Fruit fly (Drosophila melanogaster) whole organism, embryonic: Measurements from ENCODE around the gene CG11843.

Experiments used
- Atf-2 ChIP-seq: fragments of 200-800 bp; sonication (Bioruptor generic); optimal IDR thresholded peaks from 2 replicates; lab custom pipeline; 2016; ENCODE audit warnings: missing biosample characterization, missing genetic modification characterization
- B-H2 ChIP-seq: fragments of 200-800 bp; sonication (Bioruptor generic); optimal IDR thresholded peaks from 2 replicates; lab custom pipeline; 2018; ENCODE audit warnings: missing biosample characterization, mild to moderate bottlenecking, missing genetic modification characterization
- CG10209 ChIP-seq: fragments of 200-800 bp; sonication (Bioruptor generic); optimal IDR thresholded peaks from 3 replicates; lab custom pipeline; 2017; ENCODE audit warnings: missing biosample characterization, mild to moderate bottlenecking, missing genetic modification characterization, missing genetic modification reagents
- CG13424 ChIP-seq: fragments of 200-800 bp; sonication (Bioruptor generic); optimal IDR thresholded peaks from 2 replicates; lab custom pipeline; 2019; ENCODE audit warnings: missing biosample characterization, mild to moderate bottlenecking, missing genetic modification characterization, moderate library complexity
- CG14710 ChIP-seq: fragments of 200-800 bp; sonication (Bioruptor generic); optimal IDR thresholded peaks from 3 replicates; lab custom pipeline; 2019; ENCODE audit warnings: missing biosample characterization, mild to moderate bottlenecking, missing genetic modification characterization, moderate library complexity
- CG15479 ChIP-seq: fragments of 200-800 bp; sonication (Bioruptor generic); optimal IDR thresholded peaks from 3 replicates; lab custom pipeline; 2019; ENCODE audit warnings: missing biosample characterization, mild to moderate bottlenecking, missing genetic modification characterization, moderate library complexity
- CG15601 ChIP-seq: fragments of 200-800 bp; sonication (Bioruptor generic); optimal IDR thresholded peaks from 3 replicates; lab custom pipeline; 2019; ENCODE audit warnings: missing biosample characterization, mild to moderate bottlenecking, missing genetic modification characterization, moderate library complexity
- CG1647 ChIP-seq: fragments of 200-800 bp; sonication (Bioruptor generic); optimal IDR thresholded peaks from 3 replicates; lab custom pipeline; 2016; ENCODE audit warnings: missing biosample characterization, missing genetic modification characterization
- CG17912 ChIP-seq: fragments of 200-800 bp; sonication (Bioruptor generic); optimal IDR thresholded peaks from 2 replicates; lab custom pipeline; 2018; ENCODE audit warnings: missing biosample characterization, mild to moderate bottlenecking, missing genetic modification characterization
- CG2120 ChIP-seq: fragments of 200-800 bp; sonication (Bioruptor generic); optimal IDR thresholded peaks from 3 replicates; lab custom pipeline; 2016; ENCODE audit warnings: missing biosample characterization, missing genetic modification characterization
- CG2202 ChIP-seq: fragments of 200-800 bp; sonication (Bioruptor generic); optimal IDR thresholded peaks from 2 replicates; lab custom pipeline; 2018; ENCODE audit warnings: missing biosample characterization, mild to moderate bottlenecking, missing genetic modification characterization
- CG31365 ChIP-seq: fragments of 200-800 bp; sonication (Bioruptor generic); optimal IDR thresholded peaks from 2 replicates; lab custom pipeline; 2018; ENCODE audit warnings: missing biosample characterization, mild to moderate bottlenecking, missing genetic modification characterization
- CG6854 ChIP-seq: fragments of 200-800 bp; sonication (Bioruptor generic); optimal IDR thresholded peaks from 3 replicates; lab custom pipeline; 2017; ENCODE audit warnings: missing biosample characterization, mild to moderate bottlenecking, missing genetic modification characterization
- D ChIP-seq, 2 experiments: fragments of 200-800 bp in 1 of 2; fragments of >200 bp in 1 of 2; sonication (Bioruptor generic) in 1 of 2; optimal IDR thresholded peaks; 2 replicates in 1 of 2; 3 replicates in 1 of 2; lab custom pipeline; 2017; ENCODE audit warnings: mild to moderate bottlenecking in 1 of 2, missing biosample characterization in 1 of 2, missing genetic modification characterization in 1 of 2, missing genetic modification reagents in 1 of 2
- Dp ChIP-seq: fragments of 200-800 bp; sonication (Bioruptor generic); optimal IDR thresholded peaks from 2 replicates; lab custom pipeline; 2018; ENCODE audit warnings: missing biosample characterization, mild to moderate bottlenecking, missing genetic modification characterization, moderate library complexity
- Elba2 ChIP-seq: fragments of 200-800 bp; sonication (Bioruptor generic); optimal IDR thresholded peaks from 3 replicates; lab custom pipeline; 2016; ENCODE audit warnings: missing biosample characterization, missing genetic modification characterization
- Fer1 ChIP-seq: fragments of 200-800 bp; sonication (Bioruptor generic); optimal IDR thresholded peaks from 2 replicates; lab custom pipeline; 2017; ENCODE audit warnings: missing biosample characterization, mild to moderate bottlenecking, missing genetic modification characterization
- HLHmδ ChIP-seq: fragments of 200-800 bp; sonication (Bioruptor generic); optimal IDR thresholded peaks from 2 replicates; lab custom pipeline; 2018; ENCODE audit warnings: missing biosample characterization, mild to moderate bottlenecking, missing genetic modification characterization, moderate library complexity
- HmgZ ChIP-seq: fragments of 200-800 bp; sonication (Bioruptor generic); optimal IDR thresholded peaks from 2 replicates; lab custom pipeline; 2018; ENCODE audit warnings: missing biosample characterization, mild to moderate bottlenecking, missing genetic modification characterization
- Hr51 ChIP-seq, 2 experiments: fragments of 200-800 bp; sonication (Bioruptor generic); optimal IDR thresholded peaks; 2 replicates in 1 of 2; 3 replicates in 1 of 2; lab custom pipeline; 2016 to 2018; ENCODE audit warnings: missing biosample characterization in 2 of 2, missing genetic modification characterization in 2 of 2, mild to moderate bottlenecking in 1 of 2, moderate library complexity in 1 of 2
- Hr78 ChIP-seq, 2 experiments: fragments of 200-800 bp in 1 of 2; fragments of >200 bp in 1 of 2; sonication (Bioruptor generic) in 1 of 2; optimal IDR thresholded peaks; 2 replicates each; lab custom pipeline; 2017 to 2019; ENCODE audit warnings: missing biosample characterization in 2 of 2, missing genetic modification characterization in 2 of 2, mild to moderate bottlenecking in 1 of 2, moderate library complexity in 1 of 2
- Jarid2 ChIP-seq: fragments of 200-800 bp; sonication (Bioruptor generic); optimal IDR thresholded peaks from 3 replicates; lab custom pipeline; 2017; ENCODE audit warnings: mild to moderate bottlenecking, missing biosample characterization, missing genetic modification reagents, missing genetic modification characterization
- Lpt ChIP-seq: fragments of >200 bp; optimal IDR thresholded peaks from 2 replicates; lab custom pipeline; 2018; ENCODE audit warnings: missing biosample characterization, missing genetic modification characterization
- MTF-1 ChIP-seq: fragments of 200-800 bp; sonication (Bioruptor generic); optimal IDR thresholded peaks from 2 replicates; lab custom pipeline; 2018; ENCODE audit warnings: missing biosample characterization, mild to moderate bottlenecking, missing genetic modification characterization, borderline replicate concordance
- NK7.1 ChIP-seq: fragments of 200-800 bp; sonication (Bioruptor generic); optimal IDR thresholded peaks from 3 replicates; lab custom pipeline; 2016; ENCODE audit warnings: missing biosample characterization, missing genetic modification characterization
- Optix ChIP-seq: fragments of 200-800 bp; sonication (Bioruptor generic); IDR thresholded peaks from 3 replicates; pipeline ENCODE4 v1.3.6; 2022; ENCODE audit warnings: missing biosample characterization, missing genetic modification characterization
- Sox100B ChIP-seq: fragments of 200-800 bp; sonication (Bioruptor generic); optimal IDR thresholded peaks from 3 replicates; lab custom pipeline; 2018; ENCODE audit warnings: missing biosample characterization, mild to moderate bottlenecking, missing genetic modification characterization
- Xrp1 ChIP-seq: fragments of 200-800 bp; sonication (Bioruptor generic); IDR thresholded peaks from 2 replicates; pipeline ENCODE4 v1.3.6; 2022; ENCODE audit warnings: missing biosample characterization, missing genetic modification characterization
- bsh ChIP-seq, 2 experiments: fragments of 200-800 bp; sonication (Bioruptor generic); optimal IDR thresholded peaks; 2 replicates each; lab custom pipeline; 2017 to 2018; ENCODE audit warnings: mild to moderate bottlenecking in 2 of 2, missing biosample characterization in 2 of 2, missing genetic modification characterization in 2 of 2, moderate library complexity in 1 of 2
- btn ChIP-seq: fragments of 200-800 bp; sonication (Bioruptor generic); optimal IDR thresholded peaks from 2 replicates; lab custom pipeline; 2016; ENCODE audit warnings: missing biosample characterization, missing genetic modification characterization
- cad ChIP-seq: fragments of >200 bp; optimal IDR thresholded peaks from 2 replicates; lab custom pipeline; 2017; ENCODE audit warnings: missing biosample characterization, missing genetic modification characterization
- cg ChIP-seq: fragments of 200-800 bp; sonication (Bioruptor generic); optimal IDR thresholded peaks from 3 replicates; lab custom pipeline; 2019; ENCODE audit warnings: missing biosample characterization, mild to moderate bottlenecking, missing genetic modification characterization, moderate library complexity
- cwo ChIP-seq: fragments of 200-800 bp; sonication (Bioruptor generic); optimal IDR thresholded peaks from 3 replicates; lab custom pipeline; 2017; ENCODE audit warnings: missing biosample characterization, missing genetic modification characterization, mild to moderate bottlenecking, moderate library complexity, missing genetic modification reagents
- danr ChIP-seq: fragments of 200-800 bp; sonication (Bioruptor generic); IDR thresholded peaks from 2 replicates; pipeline ENCODE4 v1.3.6; 2022; ENCODE audit warnings: missing biosample characterization, missing genetic modification characterization
- fd102C ChIP-seq: fragments of 200-800 bp; sonication (Bioruptor generic); optimal IDR thresholded peaks from 2 replicates; lab custom pipeline; 2018; ENCODE audit warnings: missing biosample characterization, mild to moderate bottlenecking, missing genetic modification characterization, moderate library complexity
- hb ChIP-seq: fragments of 200-800 bp; sonication (Bioruptor generic); IDR thresholded peaks from 3 replicates; pipeline ENCODE4 v1.3.6; 2022; ENCODE audit warnings: missing biosample characterization, missing genetic modification characterization; ENCODE audit not compliant: partially characterized antibody
- insv ChIP-seq, 2 experiments: fragments of 200-800 bp; sonication (Bioruptor generic); optimal IDR thresholded peaks; 3 replicates each; lab custom pipeline; 2016 to 2018; ENCODE audit warnings: missing biosample characterization in 2 of 2, missing genetic modification characterization in 2 of 2
- kni ChIP-seq: fragments of 200-800 bp; sonication (Bioruptor generic); optimal IDR thresholded peaks from 3 replicates; lab custom pipeline; 2017; ENCODE audit warnings: mild to moderate bottlenecking, missing biosample characterization, missing genetic modification reagents, missing genetic modification characterization
- mirr ChIP-seq: fragments of 200-800 bp; sonication (Bioruptor generic); optimal IDR thresholded peaks from 3 replicates; lab custom pipeline; 2018; ENCODE audit warnings: missing biosample characterization, mild to moderate bottlenecking, missing genetic modification characterization
- oc ChIP-seq: fragments of 200-800 bp; sonication (Bioruptor generic); optimal IDR thresholded peaks from 2 replicates; lab custom pipeline; 2018; ENCODE audit warnings: missing biosample characterization, mild to moderate bottlenecking, missing genetic modification characterization, moderate library complexity
- odd ChIP-seq: fragments of 200-800 bp; sonication (Bioruptor generic); optimal IDR thresholded peaks from 2 replicates; lab custom pipeline; 2017; ENCODE audit warnings: missing biosample characterization, mild to moderate bottlenecking, missing genetic modification characterization
- repo ChIP-seq: fragments of 200-800 bp; sonication (Bioruptor generic); optimal IDR thresholded peaks from 2 replicates; lab custom pipeline; 2016; ENCODE audit warnings: missing biosample characterization, missing genetic modification characterization
- sd ChIP-seq: fragments of 200-800 bp; sonication (Bioruptor generic); optimal IDR thresholded peaks from 3 replicates; lab custom pipeline; 2018; ENCODE audit warnings: missing biosample characterization, mild to moderate bottlenecking, missing genetic modification characterization, moderate library complexity
- seq ChIP-seq: fragments of 200-800 bp; sonication (Bioruptor generic); IDR thresholded peaks from 2 replicates; pipeline ENCODE4 v1.3.6; 2022; ENCODE audit warnings: missing biosample characterization, missing genetic modification characterization
- so ChIP-seq: fragments of 200-800 bp; sonication (Bioruptor generic); IDR thresholded peaks from 3 replicates; pipeline ENCODE4 v1.3.6; 2022; ENCODE audit warnings: missing biosample characterization, missing genetic modification characterization
- tgo ChIP-seq: fragments of 200-800 bp; sonication (Bioruptor generic); IDR thresholded peaks from 3 replicates; pipeline ENCODE4 v1.3.6; 2022; ENCODE audit warnings: missing biosample characterization, missing genetic modification characterization
- tll ChIP-seq, 2 experiments: fragments of 200-800 bp in 1 of 2; fragments of >200 bp in 1 of 2; sonication (Bioruptor generic) in 1 of 2; optimal IDR thresholded peaks; 2 replicates each; lab custom pipeline; 2017 to 2019; ENCODE audit warnings: missing biosample characterization in 2 of 2, missing genetic modification characterization in 2 of 2, mild to moderate bottlenecking in 1 of 2, moderate library complexity in 1 of 2
- trem ChIP-seq: fragments of 200-800 bp; optimal IDR thresholded peaks from 3 replicates; lab custom pipeline; 2019; ENCODE audit warnings: missing biosample characterization, mild to moderate bottlenecking, missing genetic modification characterization, moderate library complexity
- tup ChIP-seq: fragments of 200-800 bp; sonication (Bioruptor generic); optimal IDR thresholded peaks from 2 replicates; lab custom pipeline; 2016; ENCODE audit warnings: missing biosample characterization, mild to moderate bottlenecking, missing genetic modification characterization, moderate library complexity

CG11843 gene

dm6 chr3R:29066285-29066684 is 12.1 kb downstream of the CG11843 start (continued):
- TF ChIP-seq btn (no peak), Hr78 (GFP tag; optimal IDR thresholded peaks at IDR 0.05; lab: Kevin White, UChicago) (no peak), mirr (GFP tag; lab: Kevin White, UChicago) (peak; percentile 39), tup (GFP tag; lab: Kevin White, UChicago) (no peak), Optix (GFP tag; lab: Robert Waterston, UW) (no peak), Sox100B (GFP tag; lab: Kevin White, UChicago) (peak; percentile 24), CG2202 (no peak), bsh (GFP tag; optimal IDR thresholded peaks at IDR 0.05; lab: Kevin White, UChicago) (no peak), trem (tag; lab: Kevin White, UChicago) (no peak), CG15479 (GFP tag; lab: Kevin White, UChicago) (peak; percentile 12), HmgZ (no peak), kni (no peak), Fer1 (peak; percentile 43), CG6854 (peak; percentile 15), hb (GFP tag; lab: Robert Waterston, UW) (no peak), oc (tag; lab: Kevin White, UChicago) (no peak), seq (no peak), CG31365 (tag; lab: Kevin White, UChicago) (no peak), sd (tag; lab: Kevin White, UChicago) (peak; percentile 21), Lpt (GFP tag; lab: Kevin White, UChicago) (no peak), CG14710 (tag; lab: Kevin White, UChicago) (no peak), tgo (GFP tag; lab: Robert Waterston, UW) (no peak), CG17912 (GFP tag; lab: Kevin White, UChicago) (no peak), Dp (no peak), D (optimal IDR thresholded peaks at IDR 0.05; lab: Kevin White, UChicago) (no peak), D (GFP tag; optimal IDR thresholded peaks at IDR 0.05; lab: Kevin White, UChicago) (no peak), B-H2 (GFP tag; lab: Kevin White, UChicago) (no peak), so (peak; percentile 47; the same call in 1 of the 3 replicates), CG10209 (GFP tag; lab: Kevin White, UChicago) (peak; percentile 19), Atf-2 (GFP tag; lab: Kevin White, UChicago) (no peak), Hr51 (GFP tag; optimal IDR thresholded peaks at IDR 0.05; lab: Kevin White, UChicago) (no peak), cg (GFP tag; lab: Kevin White, UChicago) (no peak), CG2120 (GFP tag; lab: Kevin White, UChicago) (no peak), CG1647 (GFP tag; lab: Kevin White, UChicago) (no peak), CG15601 (tag; lab: Kevin White, UChicago) (peak; percentile 13), CG13424 (no peak), repo (GFP tag; lab: Kevin White, UChicago) (no peak), NK7.1 (GFP tag; lab: Kevin White, UChicago) (no peak), MTF-1 (GFP tag; lab: Kevin White, UChicago) (peak; percentile 22), Elba2 (no peak), Xrp1 (GFP tag; lab: Robert Waterston, UW) (0 out of 2 replicates have a peak, but pooled peaks have one; percentile 8), fd102C (GFP tag; lab: Kevin White, UChicago) (peak; percentile 32), tll (GFP tag; optimal IDR thresholded peaks at IDR 0.05; lab: Kevin White, UChicago) (no peak), Jarid2 (GFP tag; lab: Kevin White, UChicago) (no peak), odd (GFP tag; lab: Kevin White, UChicago) (peak; percentile 41), HLHmδ (GFP tag; lab: Kevin White, UChicago) (no peak), cwo (peak; percentile 6), insv (GFP tag; optimal IDR thresholded peaks at IDR 0.05; lab: Kevin White, UChicago) (peak in 1 of 2 experiments; percentile 2), danr (GFP tag; lab: Robert Waterston, UW) (no peak), cad (no peak)
